Fruit fly (Drosophila melanogaster) whole organism, embryonic: ENCODE results near the gene CG10301.
A peak's percentile ranks its signal among the peaks of the same experiment; 100 is the strongest.

ENCODE experiments used
- C15 ChIP-seq: fragments of 200-800 bp; sonication (Bioruptor generic); IDR thresholded peaks from 3 replicates; pipeline ENCODE4 v1.3.6; 2022; ENCODE audit warnings: missing biosample characterization, missing genetic modification characterization
- CG10147 ChIP-seq: fragments of 200-800 bp; sonication (Bioruptor generic); optimal IDR thresholded peaks from 2 replicates; lab custom pipeline; 2019; ENCODE audit warnings: missing biosample characterization, mild to moderate bottlenecking, missing genetic modification characterization, moderate library complexity
- CG10274 ChIP-seq: fragments of 200-800 bp; sonication (Bioruptor generic); optimal IDR thresholded peaks from 3 replicates; lab custom pipeline; 2017; ENCODE audit warnings: missing biosample characterization, mild to moderate bottlenecking, missing genetic modification characterization
- CG11560 ChIP-seq: fragments of 200-800 bp; sonication (Bioruptor generic); IDR thresholded peaks from 3 replicates; pipeline ENCODE4 v1.3.6; 2022; ENCODE audit warnings: missing biosample characterization, missing genetic modification characterization
- CG11695 ChIP-seq: fragments of 200-800 bp; sonication (Bioruptor generic); IDR thresholded peaks from 3 replicates; pipeline ENCODE4 v1.3.6; 2022; ENCODE audit warnings: missing biosample characterization, missing genetic modification characterization
- CG11696 ChIP-seq: fragments of 200-800 bp; sonication (Bioruptor generic); IDR thresholded peaks from 2 replicates; pipeline ENCODE4 v1.3.6; 2022; ENCODE audit warnings: missing biosample characterization, missing genetic modification characterization
- CG12744 ChIP-seq: fragments of 200-800 bp; sonication (Bioruptor generic); optimal IDR thresholded peaks from 2 replicates; lab custom pipeline; 2016; ENCODE audit warnings: missing biosample characterization, missing genetic modification characterization
- CG13624 ChIP-seq: fragments of 200-800 bp; sonication (Bioruptor generic); optimal IDR thresholded peaks from 2 replicates; lab custom pipeline; 2016; ENCODE audit warnings: missing biosample characterization, missing genetic modification characterization
- CG17328 ChIP-seq: fragments of 200-800 bp; sonication (Bioruptor generic); IDR thresholded peaks from 2 replicates; pipeline ENCODE4 v1.3.6; 2022; ENCODE audit warnings: missing biosample characterization, missing genetic modification characterization
- CG18619 ChIP-seq: fragments of 200-800 bp; sonication (Bioruptor generic); optimal IDR thresholded peaks from 3 replicates; lab custom pipeline; 2017; ENCODE audit warnings: missing biosample characterization, mild to moderate bottlenecking, missing genetic modification characterization
- CG30403 ChIP-seq: fragments of 200-800 bp; sonication (Bioruptor generic); optimal IDR thresholded peaks from 3 replicates; lab custom pipeline; 2016; ENCODE audit warnings: missing biosample characterization, missing genetic modification characterization
- CG32532 ChIP-seq: fragments of 200-800 bp; sonication (Bioruptor generic); IDR thresholded peaks from 2 replicates; pipeline ENCODE4 v1.3.6; 2022; ENCODE audit warnings: missing biosample characterization, missing genetic modification characterization
- CG4617 ChIP-seq: fragments of 200-800 bp; sonication (Bioruptor generic); optimal IDR thresholded peaks from 3 replicates; lab custom pipeline; 2016; ENCODE audit warnings: missing biosample characterization, missing genetic modification characterization, borderline replicate concordance
- CG7745 ChIP-seq: fragments of 200-800 bp; sonication (Bioruptor generic); optimal IDR thresholded peaks from 2 replicates; lab custom pipeline; 2018; ENCODE audit warnings: missing biosample characterization, mild to moderate bottlenecking, missing genetic modification characterization, moderate library complexity
- CG7987 ChIP-seq: fragments of 200-800 bp; sonication (Bioruptor generic); optimal IDR thresholded peaks from 2 replicates; lab custom pipeline; 2018; ENCODE audit warnings: missing biosample characterization, mild to moderate bottlenecking, missing genetic modification characterization, moderate library complexity
- CG8281 ChIP-seq: fragments of 200-800 bp; sonication (Bioruptor generic); optimal IDR thresholded peaks from 2 replicates; lab custom pipeline; 2018; ENCODE audit warnings: missing biosample characterization, mild to moderate bottlenecking, missing genetic modification characterization, moderate library complexity
- CG9215 ChIP-seq: fragments of 200-800 bp; sonication (Bioruptor generic); IDR thresholded peaks from 2 replicates; pipeline ENCODE4 v1.3.6; 2022; ENCODE audit warnings: missing biosample characterization, missing genetic modification characterization
- Deaf1 ChIP-seq: fragments of 200-800 bp; optimal IDR thresholded peaks from 3 replicates; lab custom pipeline; 2019; ENCODE audit warnings: missing biosample characterization, mild to moderate bottlenecking, missing genetic modification characterization, moderate library complexity
- H15 ChIP-seq: fragments of 200-800 bp; sonication (Bioruptor generic); IDR thresholded peaks from 3 replicates; pipeline ENCODE4 v1.3.6; 2022; ENCODE audit warnings: missing biosample characterization, missing genetic modification characterization
- HHEX ChIP-seq: fragments of 200-800 bp; sonication (Bioruptor generic); optimal IDR thresholded peaks from 3 replicates; lab custom pipeline; 2017; ENCODE audit warnings: missing biosample characterization, mild to moderate bottlenecking, missing genetic modification characterization, missing genetic modification reagents
- MESR4 ChIP-seq: fragments of 200-800 bp; sonication (Bioruptor generic); optimal IDR thresholded peaks from 2 replicates; lab custom pipeline; 2018; ENCODE audit warnings: missing biosample characterization, mild to moderate bottlenecking, missing genetic modification characterization, moderate library complexity
- Myb ChIP-seq: fragments of 200-800 bp; sonication (Bioruptor generic); optimal IDR thresholded peaks from 2 replicates; lab custom pipeline; 2016; ENCODE audit warnings: missing biosample characterization, missing genetic modification characterization
- NfI ChIP-seq: fragments of 200-800 bp; sonication (Bioruptor generic); optimal IDR thresholded peaks from 3 replicates; lab custom pipeline; 2018; ENCODE audit warnings: missing biosample characterization, mild to moderate bottlenecking, missing genetic modification characterization, moderate library complexity
- Optix ChIP-seq: fragments of 200-800 bp; sonication (Bioruptor generic); IDR thresholded peaks from 3 replicates; pipeline ENCODE4 v1.3.6; 2022; ENCODE audit warnings: missing biosample characterization, missing genetic modification characterization
- Sry-δ ChIP-seq: fragments of 200-800 bp; sonication (Bioruptor generic); optimal IDR thresholded peaks from 2 replicates; lab custom pipeline; 2016; ENCODE audit warnings: missing biosample characterization, missing genetic modification characterization
- Tbp ChIP-seq: fragments of >200 bp; optimal IDR thresholded peaks from 2 replicates; lab custom pipeline; 2018; ENCODE audit warnings: missing biosample characterization, missing genetic modification characterization
- ab ChIP-seq: fragments of 200-800 bp; sonication (Bioruptor generic); optimal IDR thresholded peaks from 2 replicates; lab custom pipeline; 2016; ENCODE audit warnings: missing biosample characterization, missing genetic modification characterization
- ara ChIP-seq: fragments of 200-800 bp; sonication (Bioruptor generic); IDR thresholded peaks from 2 replicates; pipeline ENCODE4 v1.3.6; 2022; ENCODE audit warnings: missing biosample characterization, missing genetic modification characterization
- ase ChIP-seq: fragments of 200-800 bp; sonication (Bioruptor generic); IDR thresholded peaks from 3 replicates; pipeline ENCODE4 v1.3.6; 2022; ENCODE audit warnings: missing biosample characterization, missing genetic modification characterization
- ash1 ChIP-seq: fragments of 200-800 bp; sonication (Bioruptor generic); optimal IDR thresholded peaks from 2 replicates; lab custom pipeline; 2018; ENCODE audit warnings: missing biosample characterization, mild to moderate bottlenecking, missing genetic modification characterization
- bigmax ChIP-seq: fragments of 200-800 bp; sonication (Bioruptor generic); optimal IDR thresholded peaks from 2 replicates; lab custom pipeline; 2018; ENCODE audit warnings: missing biosample characterization, mild to moderate bottlenecking, missing genetic modification characterization
- disco-r ChIP-seq: fragments of 200-800 bp; sonication (Bioruptor generic); optimal IDR thresholded peaks from 2 replicates; lab custom pipeline; 2016; ENCODE audit warnings: missing biosample characterization, missing genetic modification characterization
- dm ChIP-seq: fragments of 200-800 bp; sonication (Bioruptor generic); optimal IDR thresholded peaks from 3 replicates; lab custom pipeline; 2016; ENCODE audit warnings: missing biosample characterization, missing genetic modification characterization
- dpn ChIP-seq, 2 experiments: fragments of 200-800 bp; sonication (Bioruptor generic); optimal IDR thresholded peaks; 3 replicates each; lab custom pipeline; 2016; ENCODE audit warnings: missing biosample characterization in 2 of 2, missing genetic modification characterization in 2 of 2
- esg ChIP-seq: fragments of 200-800 bp; sonication (Bioruptor generic); conservative IDR thresholded peaks from 2 replicates; pipeline ENCODE4 v1.3.6; 2022; ENCODE audit warnings: missing biosample characterization, missing genetic modification characterization
- gsb ChIP-seq: fragments of 200-800 bp; sonication (Bioruptor generic); IDR thresholded peaks from 2 replicates; pipeline ENCODE4 v1.3.6; 2022; ENCODE audit warnings: missing biosample characterization, missing genetic modification characterization
- hkb ChIP-seq, 2 experiments: fragments of 200-800 bp in 1 of 2; fragments of >200 bp in 1 of 2; sonication (Bioruptor generic) in 1 of 2; IDR thresholded peaks in 1 of 2; optimal IDR thresholded peaks in 1 of 2; 2 replicates each; pipeline versions ENCODE4 v1.3.6 to Lab custom; 2017 to 2022; ENCODE audit warnings: missing biosample characterization in 1 of 2, missing genetic modification characterization in 1 of 2
- pita ChIP-seq: fragments of 200-800 bp; sonication (Bioruptor generic); optimal IDR thresholded peaks from 2 replicates; lab custom pipeline; 2017; ENCODE audit warnings: missing biosample characterization, mild to moderate bottlenecking, missing genetic modification characterization
- pnt ChIP-seq: fragments of 200-800 bp; sonication (Bioruptor generic); optimal IDR thresholded peaks from 3 replicates; lab custom pipeline; 2016; ENCODE audit warnings: missing biosample characterization, missing genetic modification characterization
- sc ChIP-seq, 3 experiments: fragments of >200 bp in 2 of 3; fragments of 200-800 bp in 1 of 3; sonication (Bioruptor generic) in 1 of 3; optimal IDR thresholded peaks; 2 replicates in 2 of 3; 3 replicates in 1 of 3; lab custom pipeline; 2017; ENCODE audit warnings: mild to moderate bottlenecking in 1 of 3, missing biosample characterization in 1 of 3, missing genetic modification characterization in 1 of 3, missing genetic modification reagents in 1 of 3
- slp2 ChIP-seq: fragments of 200-800 bp; sonication (Bioruptor generic); optimal IDR thresholded peaks from 2 replicates; lab custom pipeline; 2016; ENCODE audit warnings: missing biosample characterization, missing genetic modification characterization
- so ChIP-seq: fragments of 200-800 bp; sonication (Bioruptor generic); IDR thresholded peaks from 3 replicates; pipeline ENCODE4 v1.3.6; 2022; ENCODE audit warnings: missing biosample characterization, missing genetic modification characterization
- sug ChIP-seq: fragments of 200-800 bp; optimal IDR thresholded peaks from 2 replicates; lab custom pipeline; 2019; ENCODE audit warnings: missing biosample characterization, mild to moderate bottlenecking, missing genetic modification characterization, moderate library complexity
- tgo ChIP-seq: fragments of 200-800 bp; sonication (Bioruptor generic); IDR thresholded peaks from 3 replicates; pipeline ENCODE4 v1.3.6; 2022; ENCODE audit warnings: missing biosample characterization, missing genetic modification characterization
- tin ChIP-seq: fragments of 200-800 bp; sonication (Bioruptor generic); optimal IDR thresholded peaks from 3 replicates; lab custom pipeline; 2016; ENCODE audit warnings: missing biosample characterization, missing genetic modification characterization
- trem ChIP-seq: fragments of 200-800 bp; optimal IDR thresholded peaks from 3 replicates; lab custom pipeline; 2019; ENCODE audit warnings: missing biosample characterization, mild to moderate bottlenecking, missing genetic modification characterization, moderate library complexity
- tx ChIP-seq: fragments of 200-800 bp; sonication (Bioruptor generic); optimal IDR thresholded peaks from 2 replicates; lab custom pipeline; 2016; ENCODE audit warnings: missing biosample characterization, missing genetic modification characterization
- vvl ChIP-seq: fragments of 200-800 bp; sonication (Bioruptor generic); IDR thresholded peaks from 2 replicates; pipeline ENCODE4 v1.3.6; 2022; ENCODE audit warnings: missing biosample characterization, missing genetic modification characterization
- yki ChIP-seq: fragments of >200 bp; optimal IDR thresholded peaks from 3 replicates; lab custom pipeline; 2018
- zfh1 ChIP-seq: fragments of 200-800 bp; sonication (Bioruptor generic); IDR thresholded peaks from 3 replicates; pipeline ENCODE4 v1.3.6; 2022; ENCODE audit warnings: missing biosample characterization, missing genetic modification characterization

CG10301 gene

dm6 chr3R:23722680-23723372 is 12.9 kb downstream of the CG10301 start, which contains the start of gene CG10365 (continued):
- TF ChIP-seq dm (GFP tag; lab: Kevin White, UChicago) (no peak), pita (no peak), ara (no peak), tx (no peak), CG11695 (peak; percentile 90), tgo (GFP tag; lab: Robert Waterston, UW) (peak; percentile 92), HHEX (GFP tag; lab: Kevin White, UChicago) (peak; percentile 87), Myb (GFP tag; lab: Kevin White, UChicago) (no peak), CG30403 (GFP tag; lab: Kevin White, UChicago) (peak; percentile 90), disco-r (no peak), CG13624 (GFP tag; lab: Kevin White, UChicago) (no peak), ase (GFP tag; lab: Robert Waterston, UW) (peak; percentile 58; the same call in 1 of the 3 replicates), zfh1 (GFP tag; lab: Robert Waterston, UW) (0 out of 3 replicates have a peak, but pooled peaks have one; percentile 50), CG11560 (tag; lab: Robert Waterston, UW) (peak; percentile 51; the same call in 2 of the 3 replicates), vvl (GFP tag; lab: Robert Waterston, UW) (peak; percentile 93), CG11696 (GFP tag; lab: Robert Waterston, UW) (peak; percentile 70), bigmax (GFP tag; lab: Kevin White, UChicago) (no peak), Deaf1 (tag; lab: Kevin White, UChicago) (peak; percentile 40), CG10147 (GFP tag; lab: Kevin White, UChicago) (peak; percentile 94), Optix (no peak), C15 (GFP tag; lab: Robert Waterston, UW) (peak; percentile 62; the same call in 2 of the 3 replicates), yki (lab: Kevin White, UChicago) (no peak), CG4617 (GFP tag; lab: Kevin White, UChicago) (peak; percentile 3), hkb (optimal IDR thresholded peaks at IDR 0.05; lab: Kevin White, UChicago) (no peak), hkb (GFP tag; IDR thresholded peaks at IDR 0.05; lab: Robert Waterston, UW) (peak; percentile 84), dpn (GFP tag; optimal IDR thresholded peaks at IDR 0.05; lab: Kevin White, UChicago) (peak in 1 of 2 experiments; percentile 86), CG32532 (GFP tag; lab: Robert Waterston, UW) (peak; percentile 91), Tbp (GFP tag; lab: Kevin White, UChicago) (no peak), CG7987 (no peak), CG17328 (GFP tag; lab: Robert Waterston, UW) (peak; percentile 85), CG7745 (tag; lab: Kevin White, UChicago) (no peak), tin (GFP tag; lab: Kevin White, UChicago) (peak; percentile 67), MESR4 (GFP tag; lab: Kevin White, UChicago) (no peak), sug (tag; lab: Kevin White, UChicago) (peak; percentile 36), NfI (peak; percentile 52), CG10274 (GFP tag; lab: Kevin White, UChicago) (no peak), H15 (GFP tag; lab: Robert Waterston, UW) (peak; percentile 67), esg (GFP tag; lab: Robert Waterston, UW) (peak; percentile 86), CG8281 (tag; lab: Kevin White, UChicago) (peak; percentile 64), ash1 (GFP tag; lab: Kevin White, UChicago) (no peak), sc (optimal IDR thresholded peaks at IDR 0.05; lab: Kevin White, UChicago) (no peak), sc (GFP tag; optimal IDR thresholded peaks at IDR 0.05; lab: Kevin White, UChicago) (peak; percentile 24), pnt (GFP tag; lab: Kevin White, UChicago) (no peak), CG9215 (peak; percentile 81), gsb (0 out of 2 replicates have a peak, but pooled peaks have one; percentile 33), trem (tag; lab: Kevin White, UChicago) (peak; percentile 45), slp2 (GFP tag; lab: Kevin White, UChicago) (no peak), CG12744 (no peak), ab (no peak), Sry-δ (GFP tag; lab: Kevin White, UChicago) (no peak), so (GFP tag; lab: Robert Waterston, UW) (peak; percentile 79), CG18619 (GFP tag; lab: Kevin White, UChicago) (peak; percentile 79)
